Worm (Caenorhabditis elegans): Measurements from ENCODE around the gene ugt-67.

- TF ChIP-seq him-1 (tag; optimal IDR thresholded peaks at IDR 0.05) (no peak), dao-5 (tag; optimal IDR thresholded peaks at IDR 0.05) (no peak), W03F9.2 (tag; optimal IDR thresholded peaks at IDR 0.05) (no peak)
Observed at ce11 chrV:4895744-4896143, 5.4 kb upstream of the ugt-67 start, which contains the start of gene ugt-9.
